Worm (Caenorhabditis elegans): ENCODE data around the gene rab-35.

Gene rab-35

DNA sequence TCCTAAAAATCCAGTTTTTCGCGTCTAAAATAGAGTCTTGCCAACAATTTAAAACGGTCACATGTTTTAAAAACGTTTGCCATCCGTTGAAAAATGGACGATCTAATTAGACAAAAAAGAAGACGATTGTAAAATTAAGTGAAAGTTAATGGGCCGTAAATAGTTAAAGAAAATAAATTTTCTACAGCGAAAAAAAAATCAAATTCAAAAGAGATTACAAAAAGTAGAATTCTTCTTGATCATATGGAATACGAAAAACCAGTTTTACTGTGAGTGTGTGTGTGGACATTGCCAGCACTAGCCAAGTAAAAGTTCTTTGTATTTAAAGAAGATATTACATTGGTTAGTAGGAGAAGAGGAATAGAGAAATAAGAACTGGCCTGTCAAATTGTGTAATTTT is 49.3 kb downstream of the rab-35 start:
- TF ChIP-seq dmd-6 (GFP tag; IDR thresholded peaks at IDR 0.05) (no peak), unc-62 (GFP tag; optimal IDR thresholded peaks at IDR 0.05 in 1 of 2) (peak in 1 of 2 experiments; percentile 46), unc-62 (tag; optimal IDR thresholded peaks at IDR 0.05) (no peak), nhr-42 (GFP tag; IDR thresholded peaks at IDR 0.05) (no peak), nhr-77 (tag; optimal IDR thresholded peaks at IDR 0.05) (no peak), mxl-3 (GFP tag; optimal IDR thresholded peaks at IDR 0.05) (no peak), lin-1 (GFP tag; IDR thresholded peaks at IDR 0.05) (no peak), snpc-1.2 (GFP tag; IDR thresholded peaks at IDR 0.05) (no peak), ceh-20 (GFP tag; IDR thresholded peaks at IDR 0.05) (no peak), madf-9 (GFP tag; conservative IDR thresholded peaks at IDR 0.05) (no peak), hlh-30 (tag; optimal IDR thresholded peaks at IDR 0.05; ENCODE audit: insufficient read depth) (peak; percentile 22), nhr-48 (tag; optimal IDR thresholded peaks at IDR 0.05) (peak; percentile 21), skn-1 (tag; optimal IDR thresholded peaks at IDR 0.05) (no peak), lin-29 (GFP tag; IDR thresholded peaks at IDR 0.05) (no peak), mdt-29 (GFP tag; IDR thresholded peaks at IDR 0.05) (no peak), zfp-3 (GFP tag; conservative IDR thresholded peaks at IDR 0.05) (no peak), Y5F2A.4 (GFP tag; optimal IDR thresholded peaks at IDR 0.05) (no peak), lin-39 (tag; optimal IDR thresholded peaks at IDR 0.05) (no peak), ceh-82 (tag; optimal IDR thresholded peaks at IDR 0.05) (no peak), T20F7.1 (GFP tag; optimal IDR thresholded peaks at IDR 0.05) (peak; percentile 25), spr-1 (tag; optimal IDR thresholded peaks at IDR 0.05) (no peak), attf-4 (tag; optimal IDR thresholded peaks at IDR 0.05) (no peak), mdl-1 (tag; optimal IDR thresholded peaks at IDR 0.05) (no peak), F49E8.2 (tag; optimal IDR thresholded peaks at IDR 0.05; ENCODE audit: borderline replicate concordance) (no peak), saeg-2 (GFP tag; IDR thresholded peaks at IDR 0.05) (no peak), mep-1 (tag; optimal IDR thresholded peaks at IDR 0.05) (peak; percentile 7), mxl-2 (GFP tag; conservative IDR thresholded peaks at IDR 0.05) (no peak), ceh-32 (tag; optimal IDR thresholded peaks at IDR 0.05; ENCODE audit: poor library complexity) (no peak), vab-7 (GFP tag; IDR thresholded peaks at IDR 0.05) (no peak), zfp-2 (tag; optimal IDR thresholded peaks at IDR 0.05) (no peak), cey-2 (tag; optimal IDR thresholded peaks at IDR 0.05; ENCODE audit: borderline replicate concordance, insufficient read depth) (no peak), daf-12 (tag; optimal IDR thresholded peaks at IDR 0.05) (no peak), ces-1 (GFP tag; optimal IDR thresholded peaks at IDR 0.05) (no peak), ZK337.2 (GFP tag; IDR thresholded peaks at IDR 0.05) (no peak), zip-11 (GFP tag; IDR thresholded peaks at IDR 0.05) (no peak), egl-43 (GFP tag; IDR thresholded peaks at IDR 0.05) (no peak), aha-1 (tag) (no peak), pha-4 (GFP tag; IDR thresholded peaks at IDR 0.05) (no peak), pha-4 (tag; optimal IDR thresholded peaks at IDR 0.05) (no peak), nhr-25 (tag; optimal IDR thresholded peaks at IDR 0.05; ENCODE audit: borderline replicate concordance, insufficient read depth) (no peak), ZK546.5 (tag; optimal IDR thresholded peaks at IDR 0.05) (no peak), dpl-1 (GFP tag; optimal IDR thresholded peaks at IDR 0.05) (no peak), lsy-2 (tag; optimal IDR thresholded peaks at IDR 0.05) (no peak), nhr-111 (GFP tag; optimal IDR thresholded peaks at IDR 0.05) (no peak), dve-1 (tag; optimal IDR thresholded peaks at IDR 0.05; ENCODE audit: insufficient read depth) (peak; percentile 19), Y75B8A.6 (GFP tag; IDR thresholded peaks at IDR 0.05) (no peak), hlh-11 (tag; optimal IDR thresholded peaks at IDR 0.05) (peak; percentile 23), php-3 (GFP tag; IDR thresholded peaks at IDR 0.05) (no peak), nhr-102 (tag; optimal IDR thresholded peaks at IDR 0.05) (no peak), fkh-10 (GFP tag; optimal IDR thresholded peaks at IDR 0.05) (no peak), nhr-41 (GFP tag; IDR thresholded peaks at IDR 0.05) (no peak)

Measured in whole organism, L4 larva.